Worm (Caenorhabditis elegans) whole organism, late embryonic: ENCODE results near the gene ent-3.

Experiments
- ceh-22 ChIP-seq: sonication (generic microtip); optimal IDR thresholded peaks from 2 replicates; lab custom pipeline; 2017; ENCODE audit warnings: missing biosample characterization, missing genetic modification characterization
- ceh-24 ChIP-seq: sonication (generic microtip); optimal IDR thresholded peaks from 2 replicates; lab custom pipeline; 2016; ENCODE audit warnings: mild to moderate bottlenecking, missing genetic modification characterization, missing compliant biosample characterization
- ceh-6 ChIP-seq: fragments of 200-800 bp; sonication (Bioruptor generic); optimal IDR thresholded peaks from 2 replicates; lab custom pipeline; 2018; ENCODE audit warnings: mild to moderate bottlenecking, missing genetic modification characterization, missing compliant biosample characterization
- dmd-4 ChIP-seq: sonication (generic microtip); optimal IDR thresholded peaks from 2 replicates; lab custom pipeline; 2016; ENCODE audit warnings: borderline replicate concordance, missing genetic modification characterization, missing compliant biosample characterization
- hlh-30 ChIP-seq: sonication (generic microtip); optimal IDR thresholded peaks from 2 replicates; lab custom pipeline; 2017; ENCODE audit warnings: antibody characterized with exemption, missing genetic modification characterization, missing compliant biosample characterization; ENCODE audit not compliant: insufficient read depth
- npax-4 ChIP-seq: sonication (generic microtip); optimal IDR thresholded peaks from 2 replicates; lab custom pipeline; 2016; ENCODE audit warnings: missing genetic modification characterization, missing compliant biosample characterization
- ttx-3 ChIP-seq: sonication (generic microtip); optimal IDR thresholded peaks from 2 replicates; lab custom pipeline; 2016; ENCODE audit warnings: missing genetic modification reagents, missing genetic modification characterization, missing compliant biosample characterization

- no peak for TF ChIP-seq npax-4 (tag; lab: Kevin White, UChicago)
- TF ChIP-seq ceh-22, result no peak
- no peak for TF ChIP-seq ttx-3 (tag; lab: Kevin White, UChicago)
- no peak for TF ChIP-seq dmd-4
- TF ChIP-seq ceh-24 (tag; lab: Kevin White, UChicago), result no peak
- no peak for TF ChIP-seq hlh-30 (tag; lab: Kevin White, UChicago)
- no peak for TF ChIP-seq ceh-6 (GFP tag; lab: Kevin White, UChicago)
Measured at ce11 chrV:14200086-14200485, 35.8 kb downstream of the ent-3 start.
